Fruit fly (Drosophila melanogaster) whole organism, embryonic: ENCODE measurements around the gene asl.

Experiments used
- ATbp ChIP-seq: fragments of 200-800 bp; sonication (Bioruptor generic); optimal IDR thresholded peaks from 2 replicates; lab custom pipeline; 2017; ENCODE audit warnings: missing biosample characterization, mild to moderate bottlenecking, missing genetic modification characterization, missing genetic modification reagents
- Atf6 ChIP-seq: fragments of 200-800 bp; sonication (Bioruptor generic); IDR thresholded peaks from 2 replicates; pipeline ENCODE4 v1.3.6; 2022; ENCODE audit warnings: missing biosample characterization, missing genetic modification characterization
- BEAF-32 ChIP-seq: fragments of 200-800 bp; sonication (Bioruptor generic); optimal IDR thresholded peaks from 3 replicates; lab custom pipeline; 2017; ENCODE audit warnings: missing biosample characterization, missing genetic modification characterization, mild to moderate bottlenecking, moderate library complexity, missing genetic modification reagents
- CG1024 ChIP-seq: fragments of 200-800 bp; sonication (Bioruptor generic); IDR thresholded peaks from 2 replicates; pipeline ENCODE4 v1.3.6; 2022; ENCODE audit warnings: missing biosample characterization, missing genetic modification characterization
- CG11560 ChIP-seq: fragments of 200-800 bp; sonication (Bioruptor generic); IDR thresholded peaks from 3 replicates; pipeline ENCODE4 v1.3.6; 2022; ENCODE audit warnings: missing biosample characterization, missing genetic modification characterization
- CG12104 ChIP-seq: fragments of 200-800 bp; sonication (Bioruptor generic); optimal IDR thresholded peaks from 3 replicates; lab custom pipeline; 2016; ENCODE audit warnings: missing biosample characterization, missing genetic modification characterization
- CG12155 ChIP-seq: fragments of 200-800 bp; sonication (Bioruptor generic); optimal IDR thresholded peaks from 3 replicates; lab custom pipeline; 2016; ENCODE audit warnings: missing biosample characterization, missing genetic modification characterization
- CG13123 ChIP-seq: fragments of 200-800 bp; sonication (Bioruptor generic); optimal IDR thresholded peaks from 2 replicates; lab custom pipeline; 2016; ENCODE audit warnings: missing biosample characterization, missing genetic modification characterization
- CG13424 ChIP-seq: fragments of 200-800 bp; sonication (Bioruptor generic); optimal IDR thresholded peaks from 2 replicates; lab custom pipeline; 2019; ENCODE audit warnings: missing biosample characterization, mild to moderate bottlenecking, missing genetic modification characterization, moderate library complexity
- CG13894 ChIP-seq: fragments of 200-800 bp; sonication (Bioruptor generic); optimal IDR thresholded peaks from 3 replicates; lab custom pipeline; 2018; ENCODE audit warnings: missing biosample characterization, mild to moderate bottlenecking, missing genetic modification characterization, moderate library complexity
- CG14710 ChIP-seq: fragments of 200-800 bp; sonication (Bioruptor generic); optimal IDR thresholded peaks from 3 replicates; lab custom pipeline; 2019; ENCODE audit warnings: missing biosample characterization, mild to moderate bottlenecking, missing genetic modification characterization, moderate library complexity
- CG2199 ChIP-seq: fragments of 200-800 bp; sonication (Bioruptor generic); IDR thresholded peaks from 3 replicates; pipeline ENCODE4 v1.3.6; 2022; ENCODE audit warnings: missing biosample characterization, missing genetic modification characterization
- CG31224 ChIP-seq: fragments of 200-800 bp; sonication (Bioruptor generic); IDR thresholded peaks from 2 replicates; pipeline ENCODE4 v1.3.6; 2022; ENCODE audit warnings: missing biosample characterization, missing genetic modification characterization
- CG31441 ChIP-seq: fragments of 200-800 bp; sonication (Bioruptor generic); IDR thresholded peaks from 2 replicates; pipeline ENCODE4 v1.3.6; 2022; ENCODE audit warnings: missing biosample characterization, missing genetic modification characterization
- CG3847 ChIP-seq: fragments of 200-800 bp; sonication (Bioruptor generic); IDR thresholded peaks from 2 replicates; pipeline ENCODE4 v1.3.6; 2022; ENCODE audit warnings: missing biosample characterization, missing genetic modification characterization
- CG4282 ChIP-seq: fragments of 200-800 bp; sonication (Bioruptor generic); optimal IDR thresholded peaks from 2 replicates; lab custom pipeline; 2016; ENCODE audit warnings: missing biosample characterization, missing genetic modification characterization
- CG4730 ChIP-seq: fragments of 200-800 bp; sonication (Bioruptor generic); IDR thresholded peaks from 2 replicates; pipeline ENCODE4 v1.3.6; 2022; ENCODE audit warnings: missing biosample characterization, missing genetic modification characterization
- CG4854 ChIP-seq: fragments of 200-800 bp; sonication (Bioruptor generic); optimal IDR thresholded peaks from 2 replicates; lab custom pipeline; 2016; ENCODE audit warnings: missing biosample characterization, missing genetic modification characterization, inconsistent platforms
- CG6854 ChIP-seq: fragments of 200-800 bp; sonication (Bioruptor generic); optimal IDR thresholded peaks from 3 replicates; lab custom pipeline; 2017; ENCODE audit warnings: missing biosample characterization, mild to moderate bottlenecking, missing genetic modification characterization
- CG8944 ChIP-seq: fragments of 200-800 bp; sonication (Bioruptor generic); optimal IDR thresholded peaks from 3 replicates; lab custom pipeline; 2016; ENCODE audit warnings: missing biosample characterization, missing genetic modification characterization
- CG9797 ChIP-seq: fragments of 200-800 bp; sonication (Bioruptor generic); optimal IDR thresholded peaks from 3 replicates; lab custom pipeline; 2018; ENCODE audit warnings: missing biosample characterization, mild to moderate bottlenecking, missing genetic modification characterization
- Camta ChIP-seq: fragments of 200-800 bp; sonication (Bioruptor generic); optimal IDR thresholded peaks from 2 replicates; lab custom pipeline; 2016; ENCODE audit warnings: missing biosample characterization, missing genetic modification characterization
- Dip2 ChIP-seq: fragments of 200-800 bp; sonication (Bioruptor generic); IDR thresholded peaks from 2 replicates; pipeline ENCODE4 v1.3.6; 2022; ENCODE audit warnings: missing biosample characterization, missing genetic modification characterization
- Dip3 ChIP-seq: fragments of 200-800 bp; sonication (Bioruptor generic); optimal IDR thresholded peaks from 3 replicates; lab custom pipeline; 2016; ENCODE audit warnings: missing biosample characterization, missing genetic modification characterization
- Dref ChIP-seq: fragments of 200-800 bp; sonication (Bioruptor generic); IDR thresholded peaks from 2 replicates; pipeline ENCODE4 v1.3.6; 2022; ENCODE audit warnings: missing biosample characterization, missing genetic modification characterization
- Elba2 ChIP-seq: fragments of 200-800 bp; sonication (Bioruptor generic); optimal IDR thresholded peaks from 3 replicates; lab custom pipeline; 2016; ENCODE audit warnings: missing biosample characterization, missing genetic modification characterization
- Max ChIP-seq: fragments of 200-800 bp; sonication (Bioruptor generic); optimal IDR thresholded peaks from 2 replicates; lab custom pipeline; 2016; ENCODE audit warnings: missing biosample characterization, mild to moderate bottlenecking, missing genetic modification characterization
- NK7.1 ChIP-seq: fragments of 200-800 bp; sonication (Bioruptor generic); optimal IDR thresholded peaks from 3 replicates; lab custom pipeline; 2016; ENCODE audit warnings: missing biosample characterization, missing genetic modification characterization
- Neu2 ChIP-seq: fragments of 200-800 bp; sonication (Bioruptor generic); optimal IDR thresholded peaks from 3 replicates; lab custom pipeline; 2016; ENCODE audit warnings: missing biosample characterization, missing genetic modification characterization, borderline replicate concordance
- Nf-YC ChIP-seq: fragments of 200-800 bp; optimal IDR thresholded peaks from 3 replicates; lab custom pipeline; 2019; ENCODE audit warnings: missing biosample characterization, mild to moderate bottlenecking, missing genetic modification characterization, moderate library complexity
- Scr ChIP-seq: fragments of 200-800 bp; sonication (Bioruptor generic); IDR thresholded peaks from 2 replicates; pipeline ENCODE4 v1.3.6; 2022; ENCODE audit warnings: missing biosample characterization, missing genetic modification characterization; ENCODE audit not compliant: partially characterized antibody
- Tbp ChIP-seq: fragments of >200 bp; optimal IDR thresholded peaks from 2 replicates; lab custom pipeline; 2018; ENCODE audit warnings: missing biosample characterization, missing genetic modification characterization
- Trl ChIP-seq, 3 experiments: fragments of >200 bp in 2 of 3; fragments of 200-800 bp in 1 of 3; sonication (Bioruptor generic) in 1 of 3; optimal IDR thresholded peaks; 2 replicates in 1 of 3; 3 replicates in 2 of 3; lab custom pipeline; 2016 to 2017; ENCODE audit warnings: missing biosample characterization in 1 of 3, missing genetic modification characterization in 1 of 3
- abd-A ChIP-seq: fragments of 200-800 bp; sonication (Bioruptor generic); optimal IDR thresholded peaks from 3 replicates; lab custom pipeline; 2019; ENCODE audit warnings: missing biosample characterization, mild to moderate bottlenecking, missing genetic modification characterization, moderate library complexity
- chif ChIP-seq, 2 experiments: fragments of 200-800 bp; sonication (Bioruptor generic); optimal IDR thresholded peaks; 3 replicates each; lab custom pipeline; 2016; ENCODE audit warnings: missing biosample characterization in 2 of 2, missing genetic modification characterization in 2 of 2
- chm ChIP-seq: fragments of 200-800 bp; sonication (Bioruptor generic); IDR thresholded peaks from 2 replicates; pipeline ENCODE4 v1.3.6; 2022; ENCODE audit warnings: missing biosample characterization, missing genetic modification characterization
- ems ChIP-seq: fragments of 200-800 bp; sonication (Bioruptor generic); optimal IDR thresholded peaks from 3 replicates; lab custom pipeline; 2016; ENCODE audit warnings: missing biosample characterization, missing genetic modification characterization
- jing ChIP-seq: fragments of 200-800 bp; sonication (Bioruptor generic); optimal IDR thresholded peaks from 2 replicates; lab custom pipeline; 2018; ENCODE audit warnings: missing biosample characterization, mild to moderate bottlenecking, missing genetic modification characterization
- nom ChIP-seq: fragments of 200-800 bp; sonication (Bioruptor generic); optimal IDR thresholded peaks from 2 replicates; lab custom pipeline; 2017; ENCODE audit warnings: missing biosample characterization, missing genetic modification characterization, mild to moderate bottlenecking, moderate library complexity, missing genetic modification reagents
- pum ChIP-seq: fragments of 200-800 bp; sonication (Bioruptor generic); optimal IDR thresholded peaks from 2 replicates; lab custom pipeline; 2016; ENCODE audit warnings: missing biosample characterization, missing genetic modification characterization
- sens-2 ChIP-seq: fragments of 200-800 bp; sonication (Bioruptor generic); IDR thresholded peaks from 2 replicates; pipeline ENCODE4 v1.3.6; 2022; ENCODE audit warnings: missing biosample characterization, missing genetic modification characterization
- shn ChIP-seq: fragments of 200-800 bp; sonication (Bioruptor generic); optimal IDR thresholded peaks from 3 replicates; lab custom pipeline; 2016; ENCODE audit warnings: missing biosample characterization, missing genetic modification characterization
- slbo ChIP-seq: fragments of 200-800 bp; sonication (Bioruptor generic); IDR thresholded peaks from 2 replicates; pipeline ENCODE4 v1.3.6; 2022; ENCODE audit warnings: missing biosample characterization, missing genetic modification characterization
- tio ChIP-seq: fragments of 200-800 bp; sonication (Bioruptor generic); optimal IDR thresholded peaks from 2 replicates; lab custom pipeline; 2017; ENCODE audit warnings: missing biosample characterization, missing genetic modification characterization, inconsistent platforms
- toy ChIP-seq: fragments of 200-800 bp; sonication (Bioruptor generic); IDR thresholded peaks from 2 replicates; pipeline ENCODE4 v1.3.6; 2022; ENCODE audit warnings: missing biosample characterization, missing genetic modification characterization
- tx ChIP-seq: fragments of 200-800 bp; sonication (Bioruptor generic); optimal IDR thresholded peaks from 2 replicates; lab custom pipeline; 2016; ENCODE audit warnings: missing biosample characterization, missing genetic modification characterization
- vnd ChIP-seq: fragments of 200-800 bp; sonication (Bioruptor generic); IDR thresholded peaks from 3 replicates; pipeline ENCODE4 v1.3.6; 2022; ENCODE audit warnings: missing biosample characterization, missing genetic modification characterization; ENCODE audit not compliant: partially characterized antibody
- wek ChIP-seq: fragments of 200-800 bp; sonication (Bioruptor generic); optimal IDR thresholded peaks from 3 replicates; lab custom pipeline; 2018; ENCODE audit warnings: missing biosample characterization, mild to moderate bottlenecking, missing genetic modification characterization, moderate library complexity
- wor ChIP-seq: fragments of 200-800 bp; sonication (Bioruptor generic); IDR thresholded peaks from 2 replicates; pipeline ENCODE4 v1.3.6; 2022; ENCODE audit warnings: missing biosample characterization, missing genetic modification characterization
- zen ChIP-seq: fragments of 200-800 bp; sonication (Bioruptor generic); optimal IDR thresholded peaks from 3 replicates; lab custom pipeline; 2018; ENCODE audit warnings: missing biosample characterization, mild to moderate bottlenecking, missing genetic modification characterization, moderate library complexity

The asl gene

DNA sequence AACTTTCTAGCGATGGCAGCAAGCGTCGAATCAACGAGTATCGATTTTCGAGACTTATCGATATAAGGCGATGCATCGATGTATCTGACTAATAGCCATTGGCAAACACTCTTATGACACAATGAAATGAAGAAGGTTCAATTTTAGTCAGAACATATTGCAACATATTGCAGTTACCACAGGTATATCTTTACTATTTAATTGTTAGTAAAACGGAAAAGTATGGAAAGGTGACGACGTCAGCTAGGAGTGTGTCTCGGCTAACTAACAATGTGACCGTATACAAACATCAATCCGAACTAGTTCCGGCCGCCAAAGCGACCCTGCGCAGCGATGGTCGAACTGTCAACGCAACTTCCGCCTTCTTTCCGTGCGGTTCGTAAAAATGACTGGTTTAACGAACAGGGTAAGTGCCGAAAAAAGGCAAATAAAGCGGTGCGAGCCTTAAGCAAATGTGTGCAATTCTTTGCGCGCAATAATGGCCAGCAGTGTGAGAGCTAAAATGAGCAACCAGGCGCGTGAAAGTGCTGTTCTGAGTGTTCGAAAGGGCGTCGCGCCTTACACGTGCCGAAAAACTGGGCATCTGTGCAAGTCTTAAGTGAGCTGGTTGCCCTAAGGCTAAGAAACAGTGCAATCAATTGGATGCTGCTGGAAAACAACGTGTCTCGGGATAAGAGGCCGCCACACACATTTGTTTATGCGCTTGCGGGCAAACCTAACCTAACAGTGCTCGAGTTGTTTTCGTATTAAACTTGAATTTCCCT is 18.0 kb upstream of the asl start, which contains the start of the genes Dph4, Spec2 and RpL13A (continued):
- peak; percentile 72 for TF ChIP-seq CG13424
- TF ChIP-seq CG13123 (GFP tag; lab: Kevin White, UChicago), result peak; percentile 85
- TF ChIP-seq Tbp (GFP tag; lab: Kevin White, UChicago), result peak; percentile 52
- TF ChIP-seq Max (GFP tag; lab: Kevin White, UChicago), result peak; percentile 92
- peak; percentile 85 for TF ChIP-seq zen
- no peak for TF ChIP-seq CG31224
- no peak for TF ChIP-seq toy (GFP tag; lab: Robert Waterston, UW)
- peak; percentile 95 for TF ChIP-seq CG14710 (tag; lab: Kevin White, UChicago)
- no peak for TF ChIP-seq CG31441 (GFP tag; lab: Robert Waterston, UW)
- peak; percentile 83 for TF ChIP-seq Nf-YC (tag; lab: Kevin White, UChicago)
- no peak for TF ChIP-seq wor (GFP tag; lab: Robert Waterston, UW)
- no peak for TF ChIP-seq Dref
- TF ChIP-seq slbo (GFP tag; lab: Robert Waterston, UW), result no peak
- peak; percentile 74 for TF ChIP-seq Neu2
- peak; percentile 98 for TF ChIP-seq CG9797
- no peak for TF ChIP-seq CG11560 (tag; lab: Robert Waterston, UW)
- no peak for TF ChIP-seq sens-2
- TF ChIP-seq nom, result peak; percentile 90
- peak; percentile 69 for TF ChIP-seq pum (GFP tag; lab: Kevin White, UChicago)
- no peak for TF ChIP-seq Atf6 (GFP tag; lab: Robert Waterston, UW)
- TF ChIP-seq chm (GFP tag; lab: Robert Waterston, UW), result no peak
- TF ChIP-seq CG1024, result no peak
- no peak for TF ChIP-seq CG2199 (GFP tag; lab: Robert Waterston, UW)
- TF ChIP-seq CG12104 (GFP tag; lab: Kevin White, UChicago), result peak; percentile 96
- peak; percentile 52 for TF ChIP-seq tx (GFP tag; lab: Kevin White, UChicago)
- peak; percentile 95 for TF ChIP-seq CG6854
- peak; percentile 72 for TF ChIP-seq jing
- no peak for TF ChIP-seq Trl (optimal IDR thresholded peaks at IDR 0.05; lab: Kevin White, UChicago)
- TF ChIP-seq Trl (GFP tag; optimal IDR thresholded peaks at IDR 0.05; lab: Kevin White, UChicago), result peak; percentile 94
- TF ChIP-seq CG8944 (GFP tag; lab: Kevin White, UChicago), result peak; percentile 78
- TF ChIP-seq NK7.1 (GFP tag; lab: Kevin White, UChicago), result peak; percentile 90
- peak; percentile 89 for TF ChIP-seq CG12155 (GFP tag; lab: Kevin White, UChicago)
- TF ChIP-seq Dip2, result no peak
- TF ChIP-seq shn (GFP tag; lab: Kevin White, UChicago), result peak; percentile 92
- TF ChIP-seq CG3847 (GFP tag; lab: Robert Waterston, UW), result no peak
- peak; percentile 94 for TF ChIP-seq Camta (GFP tag; lab: Kevin White, UChicago)
- TF ChIP-seq BEAF-32 (GFP tag; lab: Kevin White, UChicago), result peak; percentile 99
- no peak for TF ChIP-seq tio (GFP tag; lab: Kevin White, UChicago)
- TF ChIP-seq abd-A (tag; lab: Kevin White, UChicago), result no peak
- peak; percentile 89 for TF ChIP-seq Dip3 (GFP tag; lab: Kevin White, UChicago)
- no peak for TF ChIP-seq Elba2 (GFP tag; lab: Kevin White, UChicago)
- TF ChIP-seq CG4854 (GFP tag; lab: Kevin White, UChicago), result peak; percentile 89
- TF ChIP-seq chif (GFP tag; optimal IDR thresholded peaks at IDR 0.05; lab: Kevin White, UChicago), result peak; percentile 77 to 94
- no peak for TF ChIP-seq Scr (GFP tag; lab: Robert Waterston, UW)
- no peak for TF ChIP-seq CG4730 (GFP tag; lab: Robert Waterston, UW)
- peak; percentile 88 for TF ChIP-seq ems (GFP tag; lab: Kevin White, UChicago)
- TF ChIP-seq CG13894 (tag; lab: Kevin White, UChicago), result peak; percentile 82
- peak; percentile 93 for TF ChIP-seq ATbp
- peak; percentile 86 for TF ChIP-seq CG4282 (GFP tag; lab: Kevin White, UChicago)
- peak; percentile 95 for TF ChIP-seq wek (GFP tag; lab: Kevin White, UChicago)
- TF ChIP-seq vnd, result no peak
